Worm (Caenorhabditis elegans) whole organism, L4 larva: Measurements from ENCODE around the gene aldo-2.

Source experiments
- D1046.2 ChIP-seq: fragments of 200-800 bp; sonication (Bioruptor generic); IDR thresholded peaks from 2 replicates; pipeline ENCODE4 v1.3.6; 2022; ENCODE audit warnings: missing genetic modification characterization, missing compliant biosample characterization
- F10B5.3 ChIP-seq: sonication (generic microtip); optimal IDR thresholded peaks from 2 replicates; lab custom pipeline; 2016; ENCODE audit warnings: mild to moderate bottlenecking, missing genetic modification characterization, missing compliant biosample characterization
- F26F4.8 ChIP-seq: fragments of 200-800 bp; sonication (Bioruptor generic); conservative IDR thresholded peaks from 2 replicates; pipeline ENCODE4 v1.3.6; 2022; ENCODE audit warnings: missing genetic modification characterization, missing compliant biosample characterization
- F37D6.2 ChIP-seq: sonication (generic microtip); optimal IDR thresholded peaks from 2 replicates; lab custom pipeline; 2016; ENCODE audit warnings: mild to moderate bottlenecking, missing genetic modification characterization, missing compliant biosample characterization
- F49E8.2 ChIP-seq: sonication (generic microtip); optimal IDR thresholded peaks from 2 replicates; lab custom pipeline; 2016; ENCODE audit warnings: missing compliant biosample characterization, mild to moderate bottlenecking, missing genetic modification characterization, borderline replicate concordance
- Y75B8A.6 ChIP-seq: fragments of 200-800 bp; sonication (Bioruptor generic); IDR thresholded peaks from 2 replicates; pipeline ENCODE4 v1.3.6; 2022; ENCODE audit warnings: missing genetic modification reagents, missing genetic modification characterization, missing compliant biosample characterization
- ZK337.2 ChIP-seq: fragments of 200-800 bp; sonication (Bioruptor generic); IDR thresholded peaks from 2 replicates; pipeline ENCODE4 v1.3.6; 2022; ENCODE audit warnings: missing genetic modification reagents, missing genetic modification characterization, missing compliant biosample characterization
- ZK546.5 ChIP-seq, 2 experiments: sonication (generic microtip); optimal IDR thresholded peaks; 2 replicates each; lab custom pipeline; 2017; ENCODE audit warnings: missing biosample characterization in 2 of 2, missing genetic modification characterization in 2 of 2
- ama-1 ChIP-seq: fragments of 150-350 bp; optimal IDR thresholded peaks from 2 replicates; lab custom pipeline; 2014; ENCODE audit warnings: inconsistent platforms, mixed read lengths
- ceh-44 ChIP-seq: fragments of 200-800 bp; sonication (Bioruptor generic); IDR thresholded peaks from 2 replicates; pipeline ENCODE4 v1.3.6; 2022; ENCODE audit warnings: missing genetic modification reagents, missing genetic modification characterization, missing compliant biosample characterization
- ceh-62 ChIP-seq: sonication (generic microtip); optimal IDR thresholded peaks from 2 replicates; lab custom pipeline; 2017; ENCODE audit warnings: missing biosample characterization, missing genetic modification characterization
- ceh-82 ChIP-seq: sonication (generic microtip); optimal IDR thresholded peaks from 2 replicates; lab custom pipeline; 2017; ENCODE audit warnings: missing biosample characterization, missing genetic modification characterization
- ces-1 ChIP-seq: fragments of 150-350 bp; sonication (generic microtip); optimal IDR thresholded peaks from 4 replicates; lab custom pipeline; 2014; ENCODE audit warnings: missing biosample characterization, missing genetic modification reagents, missing genetic modification characterization
- cey-2 ChIP-seq: sonication (generic microtip); optimal IDR thresholded peaks from 3 replicates; lab custom pipeline; 2017; ENCODE audit warnings: missing genetic modification characterization, mild to moderate bottlenecking, missing compliant biosample characterization, antibody characterized with exemption, borderline replicate concordance; ENCODE audit not compliant: insufficient read depth
- ctbp-1 ChIP-seq: fragments of 200-800 bp; sonication (Bioruptor generic); IDR thresholded peaks from 2 replicates; pipeline ENCODE4 v1.3.6; 2022; ENCODE audit warnings: missing genetic modification reagents, missing genetic modification characterization, missing compliant biosample characterization
- daf-12 ChIP-seq: fragments of 150-350 bp; optimal IDR thresholded peaks from 2 replicates; lab custom pipeline; 2014; ENCODE audit warnings: missing biosample characterization, missing genetic modification reagents, missing genetic modification characterization
- daf-19 ChIP-seq: fragments of 200-800 bp; sonication (Bioruptor generic); conservative IDR thresholded peaks from 2 replicates; pipeline ENCODE4 v1.3.6; 2022; ENCODE audit warnings: missing genetic modification characterization, missing compliant biosample characterization
- dmd-6 ChIP-seq: fragments of 200-800 bp; sonication (Bioruptor generic); IDR thresholded peaks from 2 replicates; pipeline ENCODE4 v1.3.6; 2022; ENCODE audit warnings: missing genetic modification reagents, missing genetic modification characterization, missing compliant biosample characterization
- dve-1 ChIP-seq: sonication (generic microtip); optimal IDR thresholded peaks from 2 replicates; lab custom pipeline; 2017; ENCODE audit warnings: antibody characterized with exemption, mild to moderate bottlenecking, missing genetic modification characterization, missing compliant biosample characterization; ENCODE audit not compliant: insufficient read depth
- egl-27 ChIP-seq: sonication (generic microtip); optimal IDR thresholded peaks from 3 replicates; lab custom pipeline; 2017; ENCODE audit warnings: missing biosample characterization, missing genetic modification reagents, missing genetic modification characterization
- egl-43 ChIP-seq: fragments of 200-800 bp; sonication (Bioruptor generic); IDR thresholded peaks from 2 replicates; pipeline ENCODE4 v1.3.6; 2022; ENCODE audit warnings: missing genetic modification reagents, missing genetic modification characterization, missing compliant biosample characterization
- fkh-10 ChIP-seq: fragments of 150-350 bp; optimal IDR thresholded peaks from 2 replicates; lab custom pipeline; 2014; ENCODE audit warnings: missing biosample characterization, missing genetic modification reagents, missing genetic modification characterization
- hif-1 ChIP-seq, 2 experiments: sonication (generic microtip); optimal IDR thresholded peaks; 2 replicates each; lab custom pipeline; 2016 to 2017; ENCODE audit warnings: missing compliant biosample characterization in 2 of 2, missing genetic modification characterization in 2 of 2, missing genetic modification reagents in 2 of 2, missing genotype in 2 of 2, mild to moderate bottlenecking in 1 of 2
- hmg-1.1 ChIP-seq: fragments of 200-800 bp; sonication (Bioruptor generic); IDR thresholded peaks from 2 replicates; pipeline ENCODE4 v1.3.6; 2022; ENCODE audit warnings: missing genetic modification reagents, missing genetic modification characterization, missing compliant biosample characterization
- lin-13 ChIP-seq: fragments of 150-350 bp; optimal IDR thresholded peaks from 2 replicates; lab custom pipeline; 2014; ENCODE audit warnings: missing biosample characterization, missing genetic modification reagents, missing genetic modification characterization
- lin-15B ChIP-seq: fragments of 150-350 bp; sonication (generic microtip); optimal IDR thresholded peaks from 3 replicates; lab custom pipeline; 2014; ENCODE audit warnings: missing biosample characterization, missing genetic modification characterization
- lin-38 ChIP-seq: fragments of 200-800 bp; sonication (Bioruptor generic); IDR thresholded peaks from 2 replicates; pipeline ENCODE4 v1.3.6; 2022; ENCODE audit warnings: missing genetic modification reagents, missing genetic modification characterization, missing compliant biosample characterization
- lin-39 ChIP-seq: fragments of 150-350 bp; optimal IDR thresholded peaks from 2 replicates; lab custom pipeline; 2014; ENCODE audit warnings: missing biosample characterization, missing genetic modification reagents, missing genetic modification characterization
- mep-1 ChIP-seq: fragments of 150-350 bp; sonication (generic microtip); optimal IDR thresholded peaks from 3 replicates; lab custom pipeline; 2014; ENCODE audit warnings: missing biosample characterization, missing genetic modification characterization
- mes-2 ChIP-seq: sonication (generic microtip); optimal IDR thresholded peaks from 2 replicates; lab custom pipeline; 2016; ENCODE audit warnings: missing genotype, mild to moderate bottlenecking, missing genetic modification characterization, missing compliant biosample characterization; ENCODE audit not compliant: poor library complexity, severe bottlenecking
- mxl-3 ChIP-seq: fragments of 200-800 bp; sonication (Bioruptor generic); optimal IDR thresholded peaks from 2 replicates; lab custom pipeline; 2018; ENCODE audit warnings: mild to moderate bottlenecking, missing genetic modification characterization, missing compliant biosample characterization
- nhr-102 ChIP-seq: sonication (generic microtip); optimal IDR thresholded peaks from 2 replicates; lab custom pipeline; 2016; ENCODE audit warnings: mild to moderate bottlenecking, missing genetic modification characterization, moderate library complexity, missing compliant biosample characterization
- nhr-11 ChIP-seq: fragments of 150-350 bp; optimal IDR thresholded peaks from 2 replicates; lab custom pipeline; 2014; ENCODE audit warnings: missing biosample characterization, missing genetic modification characterization
- nhr-237 ChIP-seq: sonication (generic microtip); optimal IDR thresholded peaks from 2 replicates; lab custom pipeline; 2017; ENCODE audit warnings: missing biosample characterization, missing genetic modification characterization
- nhr-42 ChIP-seq: fragments of 200-800 bp; sonication (Bioruptor generic); IDR thresholded peaks from 2 replicates; pipeline ENCODE4 v1.3.6; 2022; ENCODE audit warnings: missing genetic modification characterization, missing compliant biosample characterization
- nhr-6 ChIP-seq: fragments of 150-350 bp; optimal IDR thresholded peaks from 2 replicates; lab custom pipeline; 2014; ENCODE audit warnings: missing biosample characterization, missing genetic modification characterization
- pha-4 ChIP-seq, 2 experiments: fragments of 150-350 bp in 1 of 2; fragments of 200-800 bp in 1 of 2; sonication (Bioruptor generic) in 1 of 2; IDR thresholded peaks in 1 of 2; optimal IDR thresholded peaks in 1 of 2; 2 replicates each; pipeline versions ENCODE4 v1.3.6 to Lab custom; 2014 to 2022; ENCODE audit warnings: missing genetic modification characterization in 2 of 2, missing genetic modification reagents in 2 of 2, missing biosample characterization in 1 of 2, missing compliant biosample characterization in 1 of 2
- pqm-1 ChIP-seq: sonication (generic microtip); optimal IDR thresholded peaks from 2 replicates; lab custom pipeline; 2017; ENCODE audit warnings: missing biosample characterization, missing genetic modification characterization
- rbr-2 ChIP-seq: sonication (generic microtip); optimal IDR thresholded peaks from 2 replicates; lab custom pipeline; 2016; ENCODE audit warnings: missing genotype, missing genetic modification characterization, missing compliant biosample characterization
- saeg-2 ChIP-seq: fragments of 200-800 bp; sonication (Bioruptor generic); IDR thresholded peaks from 2 replicates; pipeline ENCODE4 v1.3.6; 2022; ENCODE audit warnings: missing genetic modification reagents, missing genetic modification characterization, missing compliant biosample characterization
- set-16 ChIP-seq: fragments of 200-800 bp; sonication (Bioruptor generic); IDR thresholded peaks from 2 replicates; pipeline ENCODE4 v1.3.6; 2022; ENCODE audit warnings: missing genetic modification reagents, missing genetic modification characterization, missing compliant biosample characterization
- skn-1 ChIP-seq: fragments of 150-350 bp; optimal IDR thresholded peaks from 2 replicates; lab custom pipeline; 2014; ENCODE audit warnings: missing biosample characterization, missing genetic modification characterization
- unc-39 ChIP-seq: sonication (generic microtip); optimal IDR thresholded peaks from 2 replicates; lab custom pipeline; 2017; ENCODE audit warnings: missing biosample characterization, missing genetic modification characterization
- unc-62 ChIP-seq, 3 experiments: fragments of 150-350 bp in 1 of 3; sonication (generic microtip); optimal IDR thresholded peaks in 2 of 3; peaks in 1 of 3; 1 replicate in 1 of 3; 2 replicates in 2 of 3; lab custom pipeline; 2014 to 2017; ENCODE audit warnings: missing biosample characterization in 3 of 3, missing genetic modification characterization in 3 of 3, missing genetic modification reagents in 3 of 3, missing genotype in 1 of 3
- vab-7 ChIP-seq: fragments of 200-800 bp; sonication (Bioruptor generic); IDR thresholded peaks from 2 replicates; pipeline ENCODE4 v1.3.6; 2022; ENCODE audit warnings: missing genetic modification reagents, missing genetic modification characterization, missing compliant biosample characterization
- zfp-2 ChIP-seq: sonication (generic microtip); optimal IDR thresholded peaks from 2 replicates; lab custom pipeline; 2016; ENCODE audit warnings: mild to moderate bottlenecking, missing genetic modification characterization, missing compliant biosample characterization
- zfp-3 ChIP-seq: fragments of 200-800 bp; sonication (Bioruptor generic); conservative IDR thresholded peaks from 2 replicates; pipeline ENCODE4 v1.3.6; 2022; ENCODE audit warnings: missing genetic modification reagents, missing genetic modification characterization, missing compliant biosample characterization
- zip-2 ChIP-seq: fragments of 150-350 bp; optimal IDR thresholded peaks from 2 replicates; lab custom pipeline; 2014; ENCODE audit warnings: missing biosample characterization, missing genetic modification characterization

The aldo-2 gene

DNA sequence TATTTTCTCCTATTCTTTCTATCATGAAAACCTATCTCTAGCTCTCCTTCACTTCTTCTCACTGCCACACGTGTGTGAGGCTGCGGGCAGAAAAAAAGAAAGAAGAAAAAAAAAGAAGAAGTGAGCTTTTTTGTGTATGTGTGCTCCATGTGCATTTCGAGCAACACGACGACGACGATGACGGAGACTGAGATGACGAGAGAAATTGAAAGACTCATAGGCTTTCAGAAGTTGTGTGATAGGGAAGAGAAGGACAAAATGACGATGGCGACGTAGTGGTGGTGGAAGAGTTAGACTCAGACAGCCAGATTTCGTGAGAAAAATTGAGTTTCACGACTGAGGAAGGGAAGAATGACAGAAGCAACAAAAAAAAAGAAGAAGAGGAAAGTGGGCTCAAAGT lies 30.9 kb downstream of the aldo-2 start (continued):
- no peak for TF ChIP-seq pqm-1
- TF ChIP-seq D1046.2 (GFP tag; lab: Robert Waterston, UW), result no peak
- TF ChIP-seq mxl-3, result peak; percentile 42
- TF ChIP-seq hif-1 (tag; optimal IDR thresholded peaks at IDR 0.05; lab: Kevin White, UChicago), result peak in 1 of 2 experiments; percentile 45
- TF ChIP-seq F37D6.2 (tag; lab: Kevin White, UChicago), result peak; percentile 65
- no peak for TF ChIP-seq nhr-102 (tag; lab: Kevin White, UChicago)
- TF ChIP-seq zip-2, result no peak
- no peak for TF ChIP-seq skn-1 (tag; lab: Kevin White, UChicago)
- TF ChIP-seq lin-38 (GFP tag; lab: Robert Waterston, UW), result no peak
- TF ChIP-seq ceh-62 (tag; lab: Kevin White, UChicago), result no peak
- no peak for TF ChIP-seq lin-15B (tag; lab: Kevin White, UChicago)
- TF ChIP-seq mes-2, result peak; percentile 30
- TF ChIP-seq ceh-82 (tag; lab: Kevin White, UChicago), result no peak
- TF ChIP-seq nhr-6, result no peak
- TF ChIP-seq lin-39, result no peak

DNA sequence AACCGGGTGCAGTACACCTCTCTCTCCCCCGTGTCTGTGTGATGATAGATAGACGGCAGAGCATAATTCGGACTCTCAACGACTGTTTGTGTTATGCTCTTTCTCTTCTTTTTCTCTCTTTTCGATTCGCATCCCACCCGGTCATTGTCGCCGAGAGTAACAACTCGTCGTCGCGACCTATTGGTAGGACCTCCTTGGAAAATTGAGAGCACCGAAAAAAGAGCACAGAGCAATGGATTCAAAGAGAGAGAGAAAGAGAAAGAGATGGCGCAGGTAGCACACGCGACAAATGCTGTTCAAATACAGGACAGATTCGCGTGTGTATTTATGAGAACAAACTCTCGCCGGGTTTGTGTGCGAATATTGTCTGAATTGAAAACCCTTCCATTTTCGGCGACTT lies 32.8 kb downstream of the aldo-2 start:
- TF ChIP-seq mxl-3, result no peak
- TF ChIP-seq Y75B8A.6 (GFP tag; lab: Robert Waterston, UW), result no peak
- 0 out of 2 replicates have a peak, but pooled peaks have one; percentile 21 for TF ChIP-seq hmg-1.1 (GFP tag; lab: Robert Waterston, UW)
- TF ChIP-seq unc-62 (GFP tag; optimal IDR thresholded peaks at IDR 0.05 in 1 of 2; lab: Kevin White, UChicago), result peak in 1 of 2 experiments; percentile 39
- no peak for TF ChIP-seq unc-62 (tag; optimal IDR thresholded peaks at IDR 0.05; lab: Kevin White, UChicago)

DNA sequence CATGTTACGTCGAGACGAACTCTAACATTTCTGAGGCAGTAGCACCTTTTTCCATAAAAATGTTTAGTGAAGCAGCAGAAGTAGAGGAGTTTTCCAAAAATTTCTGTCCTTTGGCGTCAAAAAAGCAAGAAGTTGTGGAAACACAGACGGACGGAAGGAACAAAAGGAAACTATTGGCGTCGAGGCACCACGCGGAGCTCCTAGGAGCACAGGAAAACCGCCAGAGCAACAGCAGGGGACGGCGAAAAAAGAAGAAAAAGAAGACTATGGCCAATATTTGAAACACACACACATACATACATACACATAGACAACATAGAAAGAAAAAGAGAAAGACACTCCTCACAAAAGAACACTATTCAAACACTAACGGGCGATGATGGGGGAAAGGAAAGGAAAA lies 33.5 kb downstream of the aldo-2 start:
- TF ChIP-seq F10B5.3 (tag; lab: Kevin White, UChicago), result no peak
- no peak for TF ChIP-seq nhr-11 (tag; lab: Kevin White, UChicago)
- no peak for TF ChIP-seq nhr-237 (tag; lab: Kevin White, UChicago)
- TF ChIP-seq ces-1 (GFP tag; lab: Kevin White, UChicago), result no peak
- TF ChIP-seq nhr-42 (GFP tag; lab: Robert Waterston, UW), result no peak
- TF ChIP-seq ctbp-1 (GFP tag; lab: Robert Waterston, UW), result peak; percentile 38; the same call in 1 of the 2 replicates
- no peak for TF ChIP-seq Y75B8A.6 (GFP tag; lab: Robert Waterston, UW)
- TF ChIP-seq vab-7 (GFP tag; lab: Robert Waterston, UW), result no peak
- TF ChIP-seq egl-27 (tag; lab: Kevin White, UChicago), result no peak
- no peak for TF ChIP-seq zfp-3 (GFP tag; lab: Robert Waterston, UW)
- peak; percentile 13 for TF ChIP-seq mes-2
- no peak for TF ChIP-seq dmd-6 (GFP tag; lab: Robert Waterston, UW)
- peak; percentile 29 for TF ChIP-seq fkh-10 (GFP tag; lab: Kevin White, UChicago)
- no peak for TF ChIP-seq daf-12 (tag; lab: Kevin White, UChicago)
- TF ChIP-seq egl-43 (GFP tag; lab: Robert Waterston, UW), result 0 out of 2 replicates have a peak, but pooled peaks have one; percentile 29
- no peak for TF ChIP-seq ZK337.2 (GFP tag; lab: Robert Waterston, UW)
- no peak for TF ChIP-seq ceh-62 (tag; lab: Kevin White, UChicago)
- TF ChIP-seq F49E8.2, result no peak
- no peak for TF ChIP-seq ceh-44 (GFP tag; lab: Robert Waterston, UW)
- TF ChIP-seq pha-4 (GFP tag; IDR thresholded peaks at IDR 0.05; lab: Robert Waterston, UW), result no peak
- peak; percentile 16 for TF ChIP-seq pha-4 (tag; optimal IDR thresholded peaks at IDR 0.05; lab: Kevin White, UChicago)
- no peak for TF ChIP-seq F26F4.8 (GFP tag; lab: Robert Waterston, UW)
- no peak for TF ChIP-seq lin-13 (GFP tag; lab: Kevin White, UChicago)
- TF ChIP-seq ama-1 (lab: Kevin White, UChicago), result no peak
- peak; percentile 23 for TF ChIP-seq mep-1
- TF ChIP-seq cey-2 (tag; lab: Kevin White, UChicago), result no peak
- no peak for TF ChIP-seq ZK546.5 (tag; optimal IDR thresholded peaks at IDR 0.05; lab: Kevin White, UChicago)
- no peak for TF ChIP-seq daf-19
- no peak for TF ChIP-seq zfp-2 (tag; lab: Kevin White, UChicago)
- TF ChIP-seq set-16 (GFP tag; lab: Robert Waterston, UW), result no peak
- peak; percentile 20 for TF ChIP-seq rbr-2 (tag; lab: Kevin White, UChicago)
- no peak for TF ChIP-seq unc-39 (tag; lab: Kevin White, UChicago)
- TF ChIP-seq dve-1 (tag; lab: Kevin White, UChicago), result peak; percentile 8
- TF ChIP-seq saeg-2 (GFP tag; lab: Robert Waterston, UW), result no peak
